Worm (Caenorhabditis elegans) whole organism, L1 larva: ENCODE results near the gene F02C12.2.

Experiments
- C04F5.9 ChIP-seq: sonication (generic microtip); optimal IDR thresholded peaks from 2 replicates; lab custom pipeline; 2016; ENCODE audit warnings: missing genetic modification characterization, missing compliant biosample characterization
- C16A3.4 ChIP-seq: fragments of 150-350 bp; optimal IDR thresholded peaks from 2 replicates; lab custom pipeline; 2014; ENCODE audit warnings: missing biosample characterization, missing genetic modification characterization
- F16B12.6 ChIP-seq: fragments of 150-350 bp; optimal IDR thresholded peaks from 2 replicates; lab custom pipeline; 2014; ENCODE audit warnings: missing biosample characterization, missing genetic modification characterization
- Y116A8C.19 ChIP-seq: sonication (generic microtip); optimal IDR thresholded peaks from 2 replicates; lab custom pipeline; 2016; ENCODE audit warnings: missing compliant biosample characterization, missing genetic modification characterization, borderline replicate concordance
- aha-1 ChIP-seq: fragments of 150-350 bp; optimal IDR thresholded peaks from 2 replicates; lab custom pipeline; 2014; ENCODE audit warnings: missing biosample characterization, missing genetic modification characterization
- aly-2 ChIP-seq: fragments of 150-350 bp; optimal IDR thresholded peaks from 2 replicates; lab custom pipeline; 2014; ENCODE audit warnings: missing biosample characterization, missing genetic modification characterization
- blmp-1 ChIP-seq: fragments of 150-350 bp; optimal IDR thresholded peaks from 2 replicates; lab custom pipeline; 2014; ENCODE audit warnings: missing biosample characterization, missing genetic modification characterization
- ceh-8 ChIP-seq: fragments of 200-800 bp; sonication (Bioruptor generic); optimal IDR thresholded peaks from 2 replicates; lab custom pipeline; 2018; ENCODE audit warnings: mild to moderate bottlenecking, missing genetic modification characterization, moderate library complexity, missing compliant biosample characterization
- ceh-82 ChIP-seq, 3 experiments: fragments of 150-350 bp in 1 of 3; sonication (generic microtip) in 2 of 3; optimal IDR thresholded peaks; 2 replicates each; lab custom pipeline; 2014 to 2017; ENCODE audit warnings: missing biosample characterization in 3 of 3, missing genetic modification characterization in 3 of 3
- ceh-90 ChIP-seq: sonication (generic microtip); optimal IDR thresholded peaks from 2 replicates; lab custom pipeline; 2016; ENCODE audit warnings: missing genetic modification characterization, missing compliant biosample characterization
- dsc-1 ChIP-seq: sonication (generic microtip); optimal IDR thresholded peaks from 2 replicates; lab custom pipeline; 2016; ENCODE audit warnings: mild to moderate bottlenecking, missing genetic modification characterization, missing compliant biosample characterization
- efl-1 ChIP-seq, 4 experiments: fragments of 150-350 bp; optimal IDR thresholded peaks in 3 of 4; peaks in 1 of 4; 1 replicate in 1 of 4; 2 replicates in 3 of 4; lab custom pipeline; 2014; ENCODE audit warnings: missing biosample characterization in 2 of 4, missing genetic modification characterization in 2 of 4, missing genetic modification reagents in 2 of 4
- efl-3 ChIP-seq: fragments of 200-800 bp; sonication (Bioruptor generic); optimal IDR thresholded peaks from 2 replicates; lab custom pipeline; 2018; ENCODE audit warnings: mild to moderate bottlenecking, missing genetic modification characterization, missing compliant biosample characterization
- egl-13 ChIP-seq: sonication (generic microtip); optimal IDR thresholded peaks from 2 replicates; lab custom pipeline; 2016; ENCODE audit warnings: missing genotype, missing genetic modification reagents, missing genetic modification characterization, missing compliant biosample characterization
- egl-27 ChIP-seq, 2 experiments: fragments of 150-350 bp in 1 of 2; sonication (generic microtip); optimal IDR thresholded peaks; 3 replicates each; lab custom pipeline; 2017 to 2018; ENCODE audit warnings: missing biosample characterization in 2 of 2, missing genetic modification characterization in 2 of 2, missing genetic modification reagents in 2 of 2
- elt-3 ChIP-seq, 6 experiments: fragments of 150-350 bp in 1 of 6; sonication (generic microtip); optimal IDR thresholded peaks; 2 replicates each; lab custom pipeline; 2017 to 2018; ENCODE audit warnings: missing biosample characterization in 6 of 6, missing genetic modification characterization in 6 of 6, inconsistent platforms in 1 of 6
- fkh-10 ChIP-seq: sonication (generic microtip); optimal IDR thresholded peaks from 2 replicates; lab custom pipeline; 2017; ENCODE audit warnings: missing biosample characterization, missing genetic modification reagents, missing genetic modification characterization
- fos-1 ChIP-seq: fragments of 150-350 bp; optimal IDR thresholded peaks from 2 replicates; lab custom pipeline; 2014; ENCODE audit warnings: missing biosample characterization, missing genetic modification characterization
- grh-1 ChIP-seq: fragments of 200-800 bp; sonication (Bioruptor generic); IDR thresholded peaks from 2 replicates; pipeline ENCODE4 v1.3.6; 2022; ENCODE audit warnings: missing genetic modification reagents, missing genetic modification characterization, missing compliant biosample characterization
- hlh-17 ChIP-seq: fragments of 200-800 bp; sonication (Bioruptor generic); optimal IDR thresholded peaks from 2 replicates; lab custom pipeline; 2018; ENCODE audit warnings: missing genetic modification characterization, mild to moderate bottlenecking, missing compliant biosample characterization, moderate library complexity, borderline replicate concordance
- hlh-4 ChIP-seq: sonication (generic microtip); optimal IDR thresholded peaks from 2 replicates; lab custom pipeline; 2016; ENCODE audit warnings: mild to moderate bottlenecking, missing genetic modification characterization, missing compliant biosample characterization
- hpl-2 ChIP-seq: fragments of 150-350 bp; optimal IDR thresholded peaks from 2 replicates; lab custom pipeline; 2014; ENCODE audit warnings: missing biosample characterization, missing genetic modification reagents, missing genetic modification characterization
- irx-1 ChIP-seq: sonication (generic microtip); optimal IDR thresholded peaks from 2 replicates; lab custom pipeline; 2016; ENCODE audit warnings: missing genetic modification characterization, missing compliant biosample characterization
- isw-1 ChIP-seq: fragments of 200-800 bp; sonication (Bioruptor generic); IDR thresholded peaks from 2 replicates; pipeline ENCODE4 v1.3.6; 2022; ENCODE audit warnings: missing genetic modification characterization, missing compliant biosample characterization
- jun-1 ChIP-seq: fragments of 150-350 bp; optimal IDR thresholded peaks from 2 replicates; lab custom pipeline; 2014; ENCODE audit warnings: missing biosample characterization, missing genetic modification reagents, missing genetic modification characterization
- lin-14 ChIP-seq: fragments of 200-800 bp; sonication (Bioruptor generic); optimal IDR thresholded peaks from 2 replicates; lab custom pipeline; 2018; ENCODE audit warnings: mild to moderate bottlenecking, missing genetic modification characterization, moderate library complexity, missing compliant biosample characterization
- lin-35 ChIP-seq, 2 experiments: fragments of 150-350 bp; optimal IDR thresholded peaks; 2 replicates each; lab custom pipeline; 2014; ENCODE audit warnings: missing biosample characterization in 2 of 2, missing genetic modification characterization in 2 of 2, missing genetic modification reagents in 2 of 2
- lir-3 ChIP-seq: sonication (generic microtip); optimal IDR thresholded peaks from 2 replicates; lab custom pipeline; 2016; ENCODE audit warnings: mild to moderate bottlenecking, missing genetic modification characterization, moderate library complexity, missing compliant biosample characterization; ENCODE audit not compliant: poor library complexity
- mab-9 ChIP-seq: fragments of 200-800 bp; sonication (Bioruptor generic); IDR thresholded peaks from 2 replicates; pipeline ENCODE4 v1.3.6; 2022; ENCODE audit warnings: missing genetic modification reagents, missing genetic modification characterization, missing compliant biosample characterization
- mdl-1 ChIP-seq, 2 experiments: fragments of 150-350 bp; optimal IDR thresholded peaks; 2 replicates each; lab custom pipeline; 2014 to 2017; ENCODE audit warnings: missing biosample characterization in 2 of 2, missing genetic modification characterization in 2 of 2, inconsistent platforms in 1 of 2
- mef-2 ChIP-seq: fragments of 150-350 bp; optimal IDR thresholded peaks from 2 replicates; lab custom pipeline; 2014; ENCODE audit warnings: missing biosample characterization, missing genetic modification characterization
- mep-1 ChIP-seq: fragments of 150-350 bp; optimal IDR thresholded peaks from 2 replicates; lab custom pipeline; 2014; ENCODE audit warnings: missing biosample characterization, missing genetic modification characterization
- nhr-19 ChIP-seq: fragments of 200-800 bp; sonication (Bioruptor generic); conservative IDR thresholded peaks from 2 replicates; pipeline ENCODE4 v1.3.6; 2022; ENCODE audit warnings: missing genetic modification characterization, missing compliant biosample characterization
- nhr-47 ChIP-seq: sonication (generic microtip); optimal IDR thresholded peaks from 2 replicates; lab custom pipeline; 2016; ENCODE audit warnings: mild to moderate bottlenecking, missing genetic modification characterization, moderate library complexity, missing compliant biosample characterization
- nhr-71 ChIP-seq: sonication (generic microtip); optimal IDR thresholded peaks from 2 replicates; lab custom pipeline; 2016; ENCODE audit warnings: mild to moderate bottlenecking, missing genetic modification characterization, moderate library complexity, missing compliant biosample characterization
- nhr-85 ChIP-seq: sonication (generic microtip); peaks from one replicate; lab custom pipeline; 2016; ENCODE audit warnings: missing genetic modification characterization, inconsistent platforms, missing compliant biosample characterization
- nhr-90 ChIP-seq: sonication (generic microtip); optimal IDR thresholded peaks from 2 replicates; lab custom pipeline; 2016; ENCODE audit warnings: mild to moderate bottlenecking, missing genetic modification characterization, missing compliant biosample characterization; ENCODE audit not compliant: poor library complexity
- pax-3 ChIP-seq: fragments of 200-800 bp; sonication (Bioruptor generic); optimal IDR thresholded peaks from 2 replicates; lab custom pipeline; 2018; ENCODE audit warnings: mild to moderate bottlenecking, missing genetic modification characterization, moderate library complexity, missing compliant biosample characterization
- rnt-1 ChIP-seq: sonication (generic microtip); optimal IDR thresholded peaks from 2 replicates; lab custom pipeline; 2016; ENCODE audit warnings: mild to moderate bottlenecking, missing genetic modification characterization, moderate library complexity, missing compliant biosample characterization
- skn-1 ChIP-seq: fragments of 150-350 bp; optimal IDR thresholded peaks from 2 replicates; lab custom pipeline; 2014; ENCODE audit warnings: missing biosample characterization, missing genetic modification characterization
- snu-23 ChIP-seq: sonication (generic microtip); optimal IDR thresholded peaks from 2 replicates; lab custom pipeline; 2016; ENCODE audit warnings: missing genetic modification characterization, missing compliant biosample characterization
- sox-4 ChIP-seq: sonication (generic microtip); optimal IDR thresholded peaks from 2 replicates; lab custom pipeline; 2016; ENCODE audit warnings: missing genetic modification characterization, missing compliant biosample characterization
- sptf-1 ChIP-seq: fragments of 150-350 bp; optimal IDR thresholded peaks from 2 replicates; lab custom pipeline; 2014; ENCODE audit warnings: missing biosample characterization, missing genetic modification characterization
- sup-37 ChIP-seq: fragments of 200-800 bp; sonication (Bioruptor generic); optimal IDR thresholded peaks from 2 replicates; lab custom pipeline; 2018; ENCODE audit warnings: mild to moderate bottlenecking, missing genetic modification characterization, missing compliant biosample characterization
- tbx-2 ChIP-seq: sonication (generic microtip); optimal IDR thresholded peaks from 2 replicates; lab custom pipeline; 2016; ENCODE audit warnings: missing genetic modification characterization, missing compliant biosample characterization
- unc-62 ChIP-seq: fragments of 150-350 bp; optimal IDR thresholded peaks from 2 replicates; lab custom pipeline; 2014; ENCODE audit warnings: missing biosample characterization, missing genetic modification reagents, missing genetic modification characterization
- unc-86 ChIP-seq: sonication (generic microtip); optimal IDR thresholded peaks from 2 replicates; lab custom pipeline; 2016; ENCODE audit warnings: missing genetic modification characterization, missing compliant biosample characterization
- vab-15 ChIP-seq: sonication (generic microtip); optimal IDR thresholded peaks from 2 replicates; lab custom pipeline; 2017; ENCODE audit warnings: missing genotype, mild to moderate bottlenecking, missing genetic modification characterization, missing compliant biosample characterization
- xbp-1 ChIP-seq: sonication (generic microtip); optimal IDR thresholded peaks from 2 replicates; lab custom pipeline; 2016; ENCODE audit warnings: missing genetic modification characterization, missing compliant biosample characterization
- zip-4 ChIP-seq: fragments of 200-800 bp; sonication (Bioruptor generic); optimal IDR thresholded peaks from 2 replicates; lab custom pipeline; 2018; ENCODE audit warnings: mild to moderate bottlenecking, missing genetic modification characterization, moderate library complexity, missing compliant biosample characterization
- ztf-11 ChIP-seq, 2 experiments: sonication (generic microtip); optimal IDR thresholded peaks; 2 replicates each; lab custom pipeline; 2016 to 2017; ENCODE audit warnings: missing genetic modification characterization in 2 of 2, missing biosample characterization in 1 of 2, missing compliant biosample characterization in 1 of 2
- ztf-4 ChIP-seq: fragments of 150-350 bp; optimal IDR thresholded peaks from 2 replicates; lab custom pipeline; 2014; ENCODE audit warnings: missing biosample characterization, missing genetic modification characterization

Gene F02C12.2

ce11 chrX:13358573-13358972, 40.5 kb downstream of the F02C12.2 start:
- TF ChIP-seq nhr-19 (GFP tag; lab: Robert Waterston, UW) = peak; percentile 97
- peak; percentile 69 for TF ChIP-seq xbp-1 (tag; lab: Kevin White, UChicago)
- TF ChIP-seq hpl-2 (GFP tag; lab: Kevin White, UChicago) = no peak
- TF ChIP-seq nhr-71 (tag; lab: Kevin White, UChicago) = peak; percentile 97
- TF ChIP-seq ztf-11 (tag; optimal IDR thresholded peaks at IDR 0.05; lab: Kevin White, UChicago) = no peak
- peak; percentile 76 for TF ChIP-seq grh-1 (GFP tag; lab: Robert Waterston, UW)
- peak; percentile 35 for TF ChIP-seq dsc-1
- TF ChIP-seq F16B12.6 (tag; lab: Kevin White, UChicago) = no peak
- peak; percentile 74 for TF ChIP-seq sox-4 (tag; lab: Kevin White, UChicago)
- peak; percentile 58 for TF ChIP-seq mef-2 (tag; lab: Kevin White, UChicago)
- TF ChIP-seq mab-9 = no peak
- TF ChIP-seq vab-15 (tag; lab: Kevin White, UChicago) = no peak
- no peak for TF ChIP-seq Y116A8C.19 (tag; lab: Kevin White, UChicago)
- TF ChIP-seq pax-3 (tag; lab: Kevin White, UChicago) = no peak
- TF ChIP-seq egl-13 (tag; lab: Kevin White, UChicago) = no peak
- TF ChIP-seq skn-1 = peak; percentile 77
- peak; percentile 98 for TF ChIP-seq fkh-10 (GFP tag; lab: Kevin White, UChicago)
- TF ChIP-seq fos-1 (tag; lab: Kevin White, UChicago) = peak; percentile 14
- no peak for TF ChIP-seq hlh-17 (GFP tag; lab: Kevin White, UChicago)
- TF ChIP-seq ceh-8 (GFP tag; lab: Kevin White, UChicago) = no peak
- TF ChIP-seq C16A3.4 (tag; lab: Kevin White, UChicago) = peak; percentile 84
- TF ChIP-seq tbx-2 (tag; lab: Kevin White, UChicago) = peak; percentile 90
- peak; percentile 68 for TF ChIP-seq rnt-1
- TF ChIP-seq ceh-90 (tag; lab: Kevin White, UChicago) = no peak
- peak; percentile 98 for TF ChIP-seq nhr-85 (tag; lab: Kevin White, UChicago)
- peak; percentile 64 for TF ChIP-seq sup-37
- TF ChIP-seq egl-27 (tag; optimal IDR thresholded peaks at IDR 0.05; lab: Kevin White, UChicago) = peak; percentile 86 to 93
- peak; percentile 38 to 44 for TF ChIP-seq efl-1 (optimal IDR thresholded peaks at IDR 0.05; lab: Kevin White, UChicago)
- peak in 1 of 2 experiments; percentile 91 for TF ChIP-seq efl-1 (GFP tag; optimal IDR thresholded peaks at IDR 0.05 in 1 of 2; lab: Kevin White, UChicago)
- TF ChIP-seq elt-3 (tag; optimal IDR thresholded peaks at IDR 0.05; lab: Kevin White, UChicago) = peak in 5 of 6 experiments; percentile 53 to 91 (median 66)
- peak; percentile 1 to 53 (median 49) for TF ChIP-seq ceh-82 (tag; optimal IDR thresholded peaks at IDR 0.05; lab: Kevin White, UChicago)
- no peak for TF ChIP-seq hlh-4 (tag; lab: Kevin White, UChicago)
- TF ChIP-seq jun-1 (tag; lab: Kevin White, UChicago) = peak; percentile 84
- TF ChIP-seq mep-1 (tag; lab: Kevin White, UChicago) = peak; percentile 76
- peak; percentile 97 for TF ChIP-seq lin-14
- peak; percentile 35 to 85 for TF ChIP-seq lin-35 (GFP tag; optimal IDR thresholded peaks at IDR 0.05; lab: Kevin White, UChicago)
- peak; percentile 75 for TF ChIP-seq irx-1 (tag; lab: Kevin White, UChicago)
- TF ChIP-seq lir-3 = peak; percentile 53
- TF ChIP-seq zip-4 (GFP tag; lab: Kevin White, UChicago) = peak; percentile 24
- no peak for TF ChIP-seq efl-3 (GFP tag; lab: Kevin White, UChicago)
- no peak for TF ChIP-seq sptf-1 (tag; lab: Kevin White, UChicago)
- TF ChIP-seq nhr-90 (tag; lab: Kevin White, UChicago) = peak; percentile 94
- peak; percentile 87 for TF ChIP-seq nhr-47 (tag; lab: Kevin White, UChicago)
- peak; percentile 74 for TF ChIP-seq aha-1 (tag; lab: Kevin White, UChicago)
- no peak for TF ChIP-seq aly-2 (tag; lab: Kevin White, UChicago)
- TF ChIP-seq C04F5.9 (tag; lab: Kevin White, UChicago) = peak; percentile 53
- TF ChIP-seq unc-86 (tag; lab: Kevin White, UChicago) = peak; percentile 28
- peak; percentile 84 for TF ChIP-seq ztf-4 (tag; lab: Kevin White, UChicago)
- peak; percentile 99 for TF ChIP-seq blmp-1 (tag; lab: Kevin White, UChicago)
- TF ChIP-seq mdl-1 (tag; optimal IDR thresholded peaks at IDR 0.05; lab: Kevin White, UChicago) = peak; percentile 72 to 98
- no peak for TF ChIP-seq unc-62 (GFP tag; lab: Kevin White, UChicago)
- peak; percentile 4; the same call in 1 of the 2 replicates for TF ChIP-seq isw-1
- TF ChIP-seq snu-23 (GFP tag; lab: Kevin White, UChicago) = peak; percentile 93
